Worm (Caenorhabditis elegans): Measurements from ENCODE around the gene F57B1.1.

DNA sequence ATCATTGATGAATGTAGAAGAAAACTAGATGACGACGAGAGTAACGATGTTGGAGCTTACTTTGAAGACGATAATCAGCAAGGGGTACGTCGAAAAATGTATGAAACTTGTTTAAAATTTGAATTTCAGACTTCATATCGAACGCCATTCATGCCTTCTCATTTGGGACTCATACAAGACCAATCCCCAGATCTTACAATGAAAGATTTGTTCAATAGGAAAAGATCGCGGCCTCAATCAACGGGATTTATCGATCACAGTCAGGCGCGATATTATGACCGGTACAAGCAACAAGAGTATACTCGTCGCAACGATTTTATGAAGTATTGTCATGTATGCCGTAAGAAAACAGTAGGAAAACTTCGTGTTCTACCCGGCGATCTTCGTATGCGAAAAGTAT is 18.6 kb downstream of the F57B1.1 start:
- TF ChIP-seq M03D4.4 (tag; optimal IDR thresholded peaks at IDR 0.05) (no peak), sptf-1 (tag; optimal IDR thresholded peaks at IDR 0.05) (no peak), snpc-4 (tag; optimal IDR thresholded peaks at IDR 0.05) (no peak), zip-8 (tag; optimal IDR thresholded peaks at IDR 0.05) (no peak), elt-3 (tag; optimal IDR thresholded peaks at IDR 0.05) (no peak), nhr-76 (tag; optimal IDR thresholded peaks at IDR 0.05) (no peak), nhr-12 (tag; optimal IDR thresholded peaks at IDR 0.05) (no peak), cnd-1 (tag; optimal IDR thresholded peaks at IDR 0.05) (no peak), ztf-11 (tag; optimal IDR thresholded peaks at IDR 0.05) (no peak), lsy-2 (tag; optimal IDR thresholded peaks at IDR 0.05) (no peak), blmp-1 (tag; optimal IDR thresholded peaks at IDR 0.05) (no peak), unc-39 (tag; optimal IDR thresholded peaks at IDR 0.05) (no peak)
